Fruit fly (Drosophila melanogaster) whole organism, embryonic: ENCODE data around the gene NimC3.

Experiments used
- ATbp ChIP-seq: fragments of 200-800 bp; sonication (Bioruptor generic); optimal IDR thresholded peaks from 2 replicates; lab custom pipeline; 2017; ENCODE audit warnings: missing biosample characterization, mild to moderate bottlenecking, missing genetic modification characterization, missing genetic modification reagents
- CG11085 ChIP-seq: fragments of 200-800 bp; sonication (Bioruptor generic); IDR thresholded peaks from 2 replicates; pipeline ENCODE4 v1.3.6; 2022; ENCODE audit warnings: missing biosample characterization, missing genetic modification characterization
- CG11398 ChIP-seq: fragments of 200-800 bp; sonication (Bioruptor generic); optimal IDR thresholded peaks from 2 replicates; lab custom pipeline; 2016; ENCODE audit warnings: missing biosample characterization, missing genetic modification characterization
- CG11560 ChIP-seq: fragments of 200-800 bp; sonication (Bioruptor generic); IDR thresholded peaks from 3 replicates; pipeline ENCODE4 v1.3.6; 2022; ENCODE audit warnings: missing biosample characterization, missing genetic modification characterization
- CG12071 ChIP-seq: fragments of 200-800 bp; sonication (Bioruptor generic); optimal IDR thresholded peaks from 3 replicates; lab custom pipeline; 2018; ENCODE audit warnings: missing biosample characterization, mild to moderate bottlenecking, missing genetic modification characterization
- CG12155 ChIP-seq: fragments of 200-800 bp; sonication (Bioruptor generic); optimal IDR thresholded peaks from 3 replicates; lab custom pipeline; 2016; ENCODE audit warnings: missing biosample characterization, missing genetic modification characterization
- CG12769 ChIP-seq: fragments of 200-800 bp; sonication (Bioruptor generic); optimal IDR thresholded peaks from 2 replicates; lab custom pipeline; 2019; ENCODE audit warnings: missing biosample characterization, mild to moderate bottlenecking, missing genetic modification characterization, moderate library complexity
- CG13123 ChIP-seq: fragments of 200-800 bp; sonication (Bioruptor generic); optimal IDR thresholded peaks from 2 replicates; lab custom pipeline; 2016; ENCODE audit warnings: missing biosample characterization, missing genetic modification characterization
- CG13287 ChIP-seq: fragments of 200-800 bp; sonication (Bioruptor generic); IDR thresholded peaks from 2 replicates; pipeline ENCODE4 v1.3.6; 2022; ENCODE audit warnings: missing biosample characterization, missing genetic modification characterization; ENCODE audit not compliant: partially characterized antibody
- CG15011 ChIP-seq: fragments of 200-800 bp; sonication (Bioruptor generic); optimal IDR thresholded peaks from 3 replicates; lab custom pipeline; 2018; ENCODE audit warnings: missing biosample characterization, mild to moderate bottlenecking, missing genetic modification characterization
- CG16815 ChIP-seq: fragments of 200-800 bp; sonication (Bioruptor generic); optimal IDR thresholded peaks from 3 replicates; lab custom pipeline; 2017; ENCODE audit warnings: missing biosample characterization, mild to moderate bottlenecking, missing genetic modification characterization
- CG17829 ChIP-seq: fragments of 200-800 bp; optimal IDR thresholded peaks from 2 replicates; lab custom pipeline; 2019; ENCODE audit warnings: missing biosample characterization, mild to moderate bottlenecking, missing genetic modification characterization, moderate library complexity
- CG17912 ChIP-seq: fragments of 200-800 bp; sonication (Bioruptor generic); optimal IDR thresholded peaks from 2 replicates; lab custom pipeline; 2018; ENCODE audit warnings: missing biosample characterization, mild to moderate bottlenecking, missing genetic modification characterization
- CG18011 ChIP-seq: fragments of 200-800 bp; sonication (Bioruptor generic); optimal IDR thresholded peaks from 2 replicates; lab custom pipeline; 2017; ENCODE audit warnings: missing biosample characterization, missing genetic modification characterization, mild to moderate bottlenecking, moderate library complexity, missing genotype
- CG2678 ChIP-seq: fragments of 200-800 bp; sonication (Bioruptor generic); optimal IDR thresholded peaks from 3 replicates; lab custom pipeline; 2019; ENCODE audit warnings: missing biosample characterization, mild to moderate bottlenecking, missing genetic modification characterization, moderate library complexity
- CG3407 ChIP-seq: fragments of 200-800 bp; sonication (Bioruptor generic); optimal IDR thresholded peaks from 2 replicates; lab custom pipeline; 2018; ENCODE audit warnings: missing biosample characterization, mild to moderate bottlenecking, missing genetic modification characterization
- CG42726 ChIP-seq: fragments of 200-800 bp; sonication (Bioruptor generic); IDR thresholded peaks from 2 replicates; pipeline ENCODE4 v1.3.6; 2022; ENCODE audit warnings: missing biosample characterization, missing genetic modification characterization; ENCODE audit not compliant: partially characterized antibody
- CG43689 ChIP-seq: fragments of 200-800 bp; sonication (Bioruptor generic); IDR thresholded peaks from 2 replicates; pipeline ENCODE4 v1.3.6; 2022; ENCODE audit warnings: missing biosample characterization, missing genetic modification characterization
- CG4820 ChIP-seq: fragments of 200-800 bp; sonication (Bioruptor generic); optimal IDR thresholded peaks from 3 replicates; lab custom pipeline; 2016; ENCODE audit warnings: missing biosample characterization, missing genetic modification characterization
- CG6254 ChIP-seq: fragments of 200-800 bp; sonication (Bioruptor generic); optimal IDR thresholded peaks from 3 replicates; lab custom pipeline; 2017; ENCODE audit warnings: mild to moderate bottlenecking, missing biosample characterization, missing genetic modification reagents, missing genetic modification characterization
- CG6689 ChIP-seq: fragments of 200-800 bp; sonication (Bioruptor generic); IDR thresholded peaks from 2 replicates; pipeline ENCODE4 v1.3.6; 2022; ENCODE audit warnings: missing biosample characterization, missing genetic modification characterization
- CG7271 ChIP-seq: fragments of 200-800 bp; sonication (Bioruptor generic); optimal IDR thresholded peaks from 2 replicates; lab custom pipeline; 2018; ENCODE audit warnings: missing biosample characterization, mild to moderate bottlenecking, missing genetic modification characterization, moderate library complexity
- CG8290 ChIP-seq, 3 experiments: fragments of 200-800 bp; sonication (Bioruptor generic); optimal IDR thresholded peaks; 2 replicates each; lab custom pipeline; 2016 to 2019; ENCODE audit warnings: missing biosample characterization in 3 of 3, missing genetic modification characterization in 3 of 3, mild to moderate bottlenecking in 2 of 3, moderate library complexity in 1 of 3
- CG8924 ChIP-seq: fragments of 200-800 bp; optimal IDR thresholded peaks from 3 replicates; lab custom pipeline; 2019; ENCODE audit warnings: missing biosample characterization, mild to moderate bottlenecking, missing genetic modification characterization, moderate library complexity
- D19A ChIP-seq: fragments of 200-800 bp; optimal IDR thresholded peaks from 3 replicates; lab custom pipeline; 2019; ENCODE audit warnings: missing biosample characterization, mild to moderate bottlenecking, missing genetic modification characterization, moderate library complexity
- Ets97D ChIP-seq: fragments of 200-800 bp; sonication (Bioruptor generic); optimal IDR thresholded peaks from 3 replicates; lab custom pipeline; 2016; ENCODE audit warnings: missing biosample characterization, missing genetic modification characterization
- HLH3B ChIP-seq: fragments of 200-800 bp; sonication (Bioruptor generic); IDR thresholded peaks from 2 replicates; pipeline ENCODE4 v1.3.6; 2022; ENCODE audit warnings: missing biosample characterization, missing genetic modification characterization
- HmgZ ChIP-seq: fragments of 200-800 bp; sonication (Bioruptor generic); optimal IDR thresholded peaks from 2 replicates; lab custom pipeline; 2018; ENCODE audit warnings: missing biosample characterization, mild to moderate bottlenecking, missing genetic modification characterization
- Hsf ChIP-seq: fragments of 200-800 bp; sonication (Bioruptor generic); optimal IDR thresholded peaks from 3 replicates; lab custom pipeline; 2016; ENCODE audit warnings: missing biosample characterization, missing genetic modification characterization
- Kr ChIP-seq: fragments of 200-800 bp; sonication (Bioruptor generic); optimal IDR thresholded peaks from 2 replicates; lab custom pipeline; 2017; ENCODE audit warnings: missing biosample characterization, mild to moderate bottlenecking, missing genetic modification characterization
- Oli ChIP-seq: fragments of 200-800 bp; sonication (Bioruptor generic); optimal IDR thresholded peaks from 2 replicates; lab custom pipeline; 2018; ENCODE audit warnings: missing biosample characterization, mild to moderate bottlenecking, missing genetic modification characterization, moderate library complexity
- Sry-β ChIP-seq: fragments of 200-800 bp; sonication (Bioruptor generic); optimal IDR thresholded peaks from 2 replicates; lab custom pipeline; 2018; ENCODE audit warnings: missing biosample characterization, mild to moderate bottlenecking, missing genetic modification characterization, moderate library complexity
- TFAM ChIP-seq: fragments of 200-800 bp; sonication (Bioruptor generic); optimal IDR thresholded peaks from 2 replicates; lab custom pipeline; 2017; ENCODE audit warnings: missing biosample characterization, missing genetic modification characterization, inconsistent platforms
- Taf1 ChIP-seq: fragments of 200-800 bp; sonication (Bioruptor generic); IDR thresholded peaks from 2 replicates; pipeline ENCODE4 v1.3.6; 2022; ENCODE audit warnings: missing biosample characterization, missing genetic modification characterization
- bbx ChIP-seq: fragments of 200-800 bp; sonication (Bioruptor generic); IDR thresholded peaks from 2 replicates; pipeline ENCODE4 v1.3.6; 2022; ENCODE audit warnings: missing biosample characterization, missing genetic modification characterization; ENCODE audit not compliant: partially characterized antibody
- ci ChIP-seq: fragments of 200-800 bp; sonication (Bioruptor generic); IDR thresholded peaks from 3 replicates; pipeline ENCODE4 v1.3.6; 2022; ENCODE audit warnings: missing biosample characterization, missing genetic modification characterization
- corto ChIP-seq: fragments of 200-800 bp; sonication (Bioruptor generic); optimal IDR thresholded peaks from 2 replicates; lab custom pipeline; 2016; ENCODE audit warnings: missing biosample characterization, mild to moderate bottlenecking, missing genetic modification characterization, moderate library complexity
- cwo ChIP-seq: fragments of 200-800 bp; sonication (Bioruptor generic); optimal IDR thresholded peaks from 3 replicates; lab custom pipeline; 2017; ENCODE audit warnings: missing biosample characterization, missing genetic modification characterization, mild to moderate bottlenecking, moderate library complexity, missing genetic modification reagents
- disco-r ChIP-seq: fragments of 200-800 bp; sonication (Bioruptor generic); optimal IDR thresholded peaks from 2 replicates; lab custom pipeline; 2016; ENCODE audit warnings: missing biosample characterization, missing genetic modification characterization
- dmrt99B ChIP-seq: fragments of 200-800 bp; sonication (Bioruptor generic); optimal IDR thresholded peaks from 2 replicates; lab custom pipeline; 2018; ENCODE audit warnings: missing biosample characterization, mild to moderate bottlenecking, missing genetic modification characterization, moderate library complexity
- grn ChIP-seq: fragments of 200-800 bp; sonication (Bioruptor generic); optimal IDR thresholded peaks from 3 replicates; lab custom pipeline; 2017; ENCODE audit warnings: missing biosample characterization, missing genetic modification characterization
- hth ChIP-seq: fragments of >200 bp; optimal IDR thresholded peaks from 2 replicates; lab custom pipeline; 2017; ENCODE audit warnings: inconsistent platforms
- lab ChIP-seq: fragments of 200-800 bp; sonication (Bioruptor generic); optimal IDR thresholded peaks from 3 replicates; lab custom pipeline; 2017; ENCODE audit warnings: missing biosample characterization, missing genetic modification characterization, mild to moderate bottlenecking, moderate library complexity, missing genetic modification reagents
- ranshi ChIP-seq: fragments of 200-800 bp; sonication (Bioruptor generic); IDR thresholded peaks from 2 replicates; pipeline ENCODE4 v1.3.6; 2022; ENCODE audit warnings: missing biosample characterization, missing genetic modification characterization
- slou ChIP-seq: fragments of 200-800 bp; sonication (Bioruptor generic); optimal IDR thresholded peaks from 3 replicates; lab custom pipeline; 2016; ENCODE audit warnings: missing biosample characterization, missing genetic modification characterization
- tap ChIP-seq: fragments of 200-800 bp; optimal IDR thresholded peaks from 3 replicates; lab custom pipeline; 2019; ENCODE audit warnings: missing biosample characterization, mild to moderate bottlenecking, missing genetic modification characterization, moderate library complexity
- tgo ChIP-seq: fragments of 200-800 bp; sonication (Bioruptor generic); IDR thresholded peaks from 3 replicates; pipeline ENCODE4 v1.3.6; 2022; ENCODE audit warnings: missing biosample characterization, missing genetic modification characterization
- tna ChIP-seq: fragments of 200-800 bp; sonication (Bioruptor generic); IDR thresholded peaks from 2 replicates; pipeline ENCODE4 v1.3.6; 2022; ENCODE audit warnings: missing biosample characterization, missing genetic modification characterization; ENCODE audit not compliant: partially characterized antibody

NimC3 gene

dm6 chr2L:14011591-14012303, 8.3 kb downstream of the NimC3 start (continued):
- TF ChIP-seq Ets97D (GFP tag; lab: Kevin White, UChicago) (no peak), CG8290 (GFP tag; optimal IDR thresholded peaks at IDR 0.05; lab: Kevin White, UChicago) (peak; percentile 27), CG8290 (tag; optimal IDR thresholded peaks at IDR 0.05; lab: Kevin White, UChicago) (peak in 1 of 2 experiments; percentile 27), TFAM (GFP tag; lab: Kevin White, UChicago) (no peak), CG42726 (GFP tag; lab: Robert Waterston, UW) (peak; percentile 50; the same call in 1 of the 2 replicates), CG4820 (GFP tag; lab: Kevin White, UChicago) (no peak), tna (GFP tag; lab: Robert Waterston, UW) (no peak), CG17829 (tag; lab: Kevin White, UChicago) (no peak), HLH3B (0 out of 2 replicates have a peak, but pooled peaks have one; percentile 17), tgo (no peak; the same call in 2 of the 3 replicates), corto (GFP tag; lab: Kevin White, UChicago) (no peak), CG11560 (tag; lab: Robert Waterston, UW) (peak; percentile 40; the same call in 1 of the 3 replicates), CG11398 (GFP tag; lab: Kevin White, UChicago) (no peak), CG6254 (GFP tag; lab: Kevin White, UChicago) (no peak), ATbp (no peak), CG6689 (peak; percentile 39; the same call in 1 of the 2 replicates), D19A (peak; percentile 40), CG15011 (peak; percentile 21), CG12071 (GFP tag; lab: Kevin White, UChicago) (no peak), Sry-β (GFP tag; lab: Kevin White, UChicago) (no peak), bbx (GFP tag; lab: Robert Waterston, UW) (0 out of 2 replicates have a peak, but pooled peaks have one; percentile 13), ci (GFP tag; lab: Robert Waterston, UW) (peak; percentile 65; the same call in 2 of the 3 replicates), disco-r (no peak), Kr (GFP tag; lab: Kevin White, UChicago) (no peak), CG8924 (tag; lab: Kevin White, UChicago) (no peak), lab (peak; percentile 69), CG7271 (tag; lab: Kevin White, UChicago) (no peak), CG12155 (peak; percentile 36), CG11085 (GFP tag; lab: Robert Waterston, UW) (no peak), CG2678 (peak; percentile 61), CG17912 (GFP tag; lab: Kevin White, UChicago) (no peak), CG16815 (GFP tag; lab: Kevin White, UChicago) (no peak), ranshi (0 out of 2 replicates have a peak, but pooled peaks have one; percentile 10), CG18011 (no peak), CG43689 (GFP tag; lab: Robert Waterston, UW) (peak; percentile 17; the same call in 1 of the 2 replicates), Taf1 (GFP tag; lab: Robert Waterston, UW) (no peak), Hsf (GFP tag; lab: Kevin White, UChicago) (no peak), HmgZ (tag; lab: Kevin White, UChicago) (peak; percentile 26), dmrt99B (peak; percentile 49), tap (tag; lab: Kevin White, UChicago) (peak; percentile 47), slou (GFP tag; lab: Kevin White, UChicago) (no peak), CG13287 (GFP tag; lab: Robert Waterston, UW) (peak; percentile 39; the same call in 1 of the 2 replicates), hth (lab: Kevin White, UChicago) (no peak), Oli (peak; percentile 15), CG3407 (GFP tag; lab: Kevin White, UChicago) (no peak), grn (GFP tag; lab: Kevin White, UChicago) (peak; percentile 26), cwo (no peak), CG12769 (tag; lab: Kevin White, UChicago) (no peak), CG13123 (GFP tag; lab: Kevin White, UChicago) (no peak)
